1 fruit fly cellular context compared by ENCODE assay signal in genomic region chr3R:6413771-6414438, dm6.
TF ChIP-seq lines count a peak whose summit lies in the region.

No protein-coding gene starts in this region.

TF ChIP-seq in whole organism, embryonic, 481 proteins besides CTCF, POLR2A, EP300 and RAD21 (continued from another document):
- TF ChIP-seq pan (optimal IDR thresholded peaks at IDR 0.05; lab: Kevin White, UChicago) (no peak), pan (GFP tag; optimal IDR thresholded peaks at IDR 0.05 in 1 of 2, IDR thresholded peaks at IDR 0.05 in 1 of 2) (no peak), Bteb2 (GFP tag; optimal IDR thresholded peaks at IDR 0.05; lab: Kevin White, UChicago) (no peak), cg (GFP tag; optimal IDR thresholded peaks at IDR 0.05; lab: Kevin White, UChicago) (peak; percentile 65), Stat92E (GFP tag; optimal IDR thresholded peaks at IDR 0.05; lab: Kevin White, UChicago) (peak in 1 of 3 experiments; percentile 10), Lhr (GFP tag; optimal IDR thresholded peaks at IDR 0.05; lab: Kevin White, UChicago) (no peak), CG12299 (tag; optimal IDR thresholded peaks at IDR 0.05; lab: Kevin White, UChicago) (no peak), tio (GFP tag; optimal IDR thresholded peaks at IDR 0.05; lab: Kevin White, UChicago) (no peak), amos (GFP tag; IDR thresholded peaks at IDR 0.05; lab: Robert Waterston, UW; ENCODE audit: partially characterized antibody) (no peak), tna (GFP tag; IDR thresholded peaks at IDR 0.05; lab: Robert Waterston, UW; ENCODE audit: partially characterized antibody) (no peak), Sry-β (GFP tag; optimal IDR thresholded peaks at IDR 0.05; lab: Kevin White, UChicago) (no peak), CG17829 (tag; optimal IDR thresholded peaks at IDR 0.05; lab: Kevin White, UChicago) (no peak), Elba2 (GFP tag; optimal IDR thresholded peaks at IDR 0.05; lab: Kevin White, UChicago) (no peak), kah (GFP tag; optimal IDR thresholded peaks at IDR 0.05; lab: Kevin White, UChicago) (no peak), CG7745 (tag; optimal IDR thresholded peaks at IDR 0.05; lab: Kevin White, UChicago) (no peak), Opbp (GFP tag; IDR thresholded peaks at IDR 0.05; lab: Robert Waterston, UW; ENCODE audit: partially characterized antibody) (no peak), usp (GFP tag; optimal IDR thresholded peaks at IDR 0.05; lab: Kevin White, UChicago) (no peak), NK7.1 (GFP tag; optimal IDR thresholded peaks at IDR 0.05; lab: Kevin White, UChicago) (no peak), hkb (optimal IDR thresholded peaks at IDR 0.05; lab: Kevin White, UChicago) (no peak), hkb (GFP tag; IDR thresholded peaks at IDR 0.05; lab: Robert Waterston, UW) (no peak), Poxn (GFP tag; IDR thresholded peaks at IDR 0.05; lab: Robert Waterston, UW) (no peak), ato (GFP tag; IDR thresholded peaks at IDR 0.05; lab: Robert Waterston, UW; ENCODE audit: partially characterized antibody) (no peak), Oli (tag; optimal IDR thresholded peaks at IDR 0.05; lab: Kevin White, UChicago) (no peak), sd (tag; optimal IDR thresholded peaks at IDR 0.05; lab: Kevin White, UChicago) (peak; percentile 69), CG11504 (tag; optimal IDR thresholded peaks at IDR 0.05; lab: Kevin White, UChicago) (no peak), chinmo (GFP tag; IDR thresholded peaks at IDR 0.05; lab: Robert Waterston, UW; ENCODE audit: partially characterized antibody) (0 out of 4 replicates have a peak, but pooled peaks have one; percentile 10), sens (GFP tag; lab: Kevin White, UChicago) (peak; percentile 0), ara (GFP tag; IDR thresholded peaks at IDR 0.05; lab: Robert Waterston, UW) (no peak), nom (GFP tag; optimal IDR thresholded peaks at IDR 0.05; lab: Kevin White, UChicago) (no peak), CG18599 (GFP tag; optimal IDR thresholded peaks at IDR 0.05; lab: Kevin White, UChicago) (peak; percentile 4), CG2712 (tag; optimal IDR thresholded peaks at IDR 0.05; lab: Kevin White, UChicago) (no peak), Xbp1 (GFP tag; optimal IDR thresholded peaks at IDR 0.05; lab: Kevin White, UChicago) (no peak), Dfd (GFP tag; optimal IDR thresholded peaks at IDR 0.05; lab: Kevin White, UChicago) (peak in 1 of 2 experiments; percentile 44), prd (optimal IDR thresholded peaks at IDR 0.05; lab: Kevin White, UChicago) (no peak), prd (GFP tag; IDR thresholded peaks at IDR 0.05; lab: Robert Waterston, UW) (no peak), Drgx (GFP tag; IDR thresholded peaks at IDR 0.05; lab: Robert Waterston, UW) (0 out of 2 replicates have a peak, but pooled peaks have one; percentile 2), Med (GFP tag; lab: Kevin White, UChicago) (peak; percentile 72), sob (GFP tag; IDR thresholded peaks at IDR 0.05; lab: Robert Waterston, UW) (0 out of 2 replicates have a peak, but pooled peaks have one; percentile 7), Myb (GFP tag; optimal IDR thresholded peaks at IDR 0.05; lab: Kevin White, UChicago) (no peak)
